Fruit fly (Drosophila melanogaster) whole organism, embryonic: ENCODE data around the gene Nepl18.

Experiments used
- Atf-2 ChIP-seq: fragments of 200-800 bp; sonication (Bioruptor generic); optimal IDR thresholded peaks from 2 replicates; lab custom pipeline; 2016; ENCODE audit warnings: missing biosample characterization, missing genetic modification characterization
- CG10462 ChIP-seq: fragments of 200-800 bp; sonication (Bioruptor generic); optimal IDR thresholded peaks from 2 replicates; lab custom pipeline; 2016; ENCODE audit warnings: missing biosample characterization, missing genetic modification characterization
- CG10959 ChIP-seq: fragments of 200-800 bp; sonication (Bioruptor generic); IDR thresholded peaks from 2 replicates; pipeline ENCODE4 v1.3.6; 2022; ENCODE audit warnings: missing biosample characterization, missing genetic modification characterization
- CG11695 ChIP-seq: fragments of 200-800 bp; sonication (Bioruptor generic); IDR thresholded peaks from 3 replicates; pipeline ENCODE4 v1.3.6; 2022; ENCODE audit warnings: missing biosample characterization, missing genetic modification characterization
- CG12104 ChIP-seq: fragments of 200-800 bp; sonication (Bioruptor generic); optimal IDR thresholded peaks from 3 replicates; lab custom pipeline; 2016; ENCODE audit warnings: missing biosample characterization, missing genetic modification characterization
- CG12744 ChIP-seq: fragments of 200-800 bp; sonication (Bioruptor generic); optimal IDR thresholded peaks from 2 replicates; lab custom pipeline; 2016; ENCODE audit warnings: missing biosample characterization, missing genetic modification characterization
- CG12942 ChIP-seq: fragments of 200-800 bp; sonication (Bioruptor generic); optimal IDR thresholded peaks from 3 replicates; lab custom pipeline; 2016; ENCODE audit warnings: missing biosample characterization, missing genetic modification characterization
- CG13424 ChIP-seq: fragments of 200-800 bp; sonication (Bioruptor generic); optimal IDR thresholded peaks from 2 replicates; lab custom pipeline; 2019; ENCODE audit warnings: missing biosample characterization, mild to moderate bottlenecking, missing genetic modification characterization, moderate library complexity
- CG14441 ChIP-seq: fragments of 200-800 bp; sonication (Bioruptor generic); IDR thresholded peaks from 2 replicates; pipeline ENCODE4 v1.3.6; 2022; ENCODE audit warnings: missing biosample characterization, missing genetic modification characterization
- CG1529 ChIP-seq: fragments of 200-800 bp; sonication (Bioruptor generic); optimal IDR thresholded peaks from 3 replicates; lab custom pipeline; 2018; ENCODE audit warnings: missing biosample characterization, missing genetic modification characterization
- CG17328 ChIP-seq: fragments of 200-800 bp; sonication (Bioruptor generic); IDR thresholded peaks from 2 replicates; pipeline ENCODE4 v1.3.6; 2022; ENCODE audit warnings: missing biosample characterization, missing genetic modification characterization
- CG2875 ChIP-seq: fragments of 200-800 bp; sonication (Bioruptor generic); optimal IDR thresholded peaks from 2 replicates; lab custom pipeline; 2017; ENCODE audit warnings: missing biosample characterization, mild to moderate bottlenecking, missing genetic modification characterization, missing genetic modification reagents
- CG3281 ChIP-seq: fragments of 200-800 bp; sonication (Bioruptor generic); optimal IDR thresholded peaks from 3 replicates; lab custom pipeline; 2017; ENCODE audit warnings: missing biosample characterization, mild to moderate bottlenecking, missing genetic modification characterization
- CG42726 ChIP-seq: fragments of 200-800 bp; sonication (Bioruptor generic); IDR thresholded peaks from 2 replicates; pipeline ENCODE4 v1.3.6; 2022; ENCODE audit warnings: missing biosample characterization, missing genetic modification characterization; ENCODE audit not compliant: partially characterized antibody
- CG43689 ChIP-seq: fragments of 200-800 bp; sonication (Bioruptor generic); IDR thresholded peaks from 2 replicates; pipeline ENCODE4 v1.3.6; 2022; ENCODE audit warnings: missing biosample characterization, missing genetic modification characterization
- CG4707 ChIP-seq: fragments of 200-800 bp; sonication (Bioruptor generic); optimal IDR thresholded peaks from 2 replicates; lab custom pipeline; 2018; ENCODE audit warnings: missing biosample characterization, mild to moderate bottlenecking, missing genetic modification characterization, moderate library complexity
- CG6654 ChIP-seq: fragments of 200-800 bp; sonication (Bioruptor generic); optimal IDR thresholded peaks from 2 replicates; lab custom pipeline; 2017; ENCODE audit warnings: missing biosample characterization, mild to moderate bottlenecking, missing genetic modification characterization
- CG7786 ChIP-seq: fragments of 200-800 bp; sonication (Bioruptor generic); optimal IDR thresholded peaks from 2 replicates; lab custom pipeline; 2016; ENCODE audit warnings: missing biosample characterization, missing genetic modification characterization
- CG9437 ChIP-seq: fragments of 200-800 bp; sonication (Bioruptor generic); optimal IDR thresholded peaks from 2 replicates; lab custom pipeline; 2018; ENCODE audit warnings: missing biosample characterization, mild to moderate bottlenecking, missing genetic modification characterization
- CG9797 ChIP-seq: fragments of 200-800 bp; sonication (Bioruptor generic); optimal IDR thresholded peaks from 3 replicates; lab custom pipeline; 2018; ENCODE audit warnings: missing biosample characterization, mild to moderate bottlenecking, missing genetic modification characterization
- D ChIP-seq, 2 experiments: fragments of 200-800 bp in 1 of 2; fragments of >200 bp in 1 of 2; sonication (Bioruptor generic) in 1 of 2; optimal IDR thresholded peaks; 2 replicates in 1 of 2; 3 replicates in 1 of 2; lab custom pipeline; 2017; ENCODE audit warnings: mild to moderate bottlenecking in 1 of 2, missing biosample characterization in 1 of 2, missing genetic modification characterization in 1 of 2, missing genetic modification reagents in 1 of 2
- HHEX ChIP-seq: fragments of 200-800 bp; sonication (Bioruptor generic); optimal IDR thresholded peaks from 3 replicates; lab custom pipeline; 2017; ENCODE audit warnings: missing biosample characterization, mild to moderate bottlenecking, missing genetic modification characterization, missing genetic modification reagents
- Hr78 ChIP-seq, 2 experiments: fragments of 200-800 bp in 1 of 2; fragments of >200 bp in 1 of 2; sonication (Bioruptor generic) in 1 of 2; optimal IDR thresholded peaks; 2 replicates each; lab custom pipeline; 2017 to 2019; ENCODE audit warnings: missing biosample characterization in 2 of 2, missing genetic modification characterization in 2 of 2, mild to moderate bottlenecking in 1 of 2, moderate library complexity in 1 of 2
- Jarid2 ChIP-seq: fragments of 200-800 bp; sonication (Bioruptor generic); optimal IDR thresholded peaks from 3 replicates; lab custom pipeline; 2017; ENCODE audit warnings: mild to moderate bottlenecking, missing biosample characterization, missing genetic modification reagents, missing genetic modification characterization
- Lpt ChIP-seq: fragments of >200 bp; optimal IDR thresholded peaks from 2 replicates; lab custom pipeline; 2018; ENCODE audit warnings: missing biosample characterization, missing genetic modification characterization
- Mrtf ChIP-seq: fragments of 200-800 bp; sonication (Bioruptor generic); IDR thresholded peaks from 3 replicates; pipeline ENCODE4 v1.3.6; 2022; ENCODE audit warnings: missing biosample characterization, missing genetic modification characterization
- NC2α ChIP-seq: fragments of 200-800 bp; sonication (Bioruptor generic); optimal IDR thresholded peaks from 2 replicates; lab custom pipeline; 2016; ENCODE audit warnings: missing biosample characterization, missing genetic modification characterization
- Optix ChIP-seq: fragments of 200-800 bp; sonication (Bioruptor generic); IDR thresholded peaks from 3 replicates; pipeline ENCODE4 v1.3.6; 2022; ENCODE audit warnings: missing biosample characterization, missing genetic modification characterization
- PHDP ChIP-seq: fragments of 200-800 bp; sonication (Bioruptor generic); optimal IDR thresholded peaks from 3 replicates; lab custom pipeline; 2018; ENCODE audit warnings: missing biosample characterization, mild to moderate bottlenecking, missing genetic modification characterization, moderate library complexity
- Ravus ChIP-seq: fragments of 200-800 bp; sonication (Bioruptor generic); IDR thresholded peaks from 2 replicates; pipeline ENCODE4 v1.3.6; 2022; ENCODE audit warnings: missing biosample characterization, missing genetic modification characterization
- Sox100B ChIP-seq: fragments of 200-800 bp; sonication (Bioruptor generic); optimal IDR thresholded peaks from 3 replicates; lab custom pipeline; 2018; ENCODE audit warnings: missing biosample characterization, mild to moderate bottlenecking, missing genetic modification characterization
- Sry-δ ChIP-seq: fragments of 200-800 bp; sonication (Bioruptor generic); optimal IDR thresholded peaks from 2 replicates; lab custom pipeline; 2016; ENCODE audit warnings: missing biosample characterization, missing genetic modification characterization
- ac ChIP-seq: fragments of 200-800 bp; sonication (Bioruptor generic); optimal IDR thresholded peaks from 3 replicates; lab custom pipeline; 2017; ENCODE audit warnings: missing biosample characterization, mild to moderate bottlenecking, missing genetic modification characterization
- ara ChIP-seq: fragments of 200-800 bp; sonication (Bioruptor generic); IDR thresholded peaks from 2 replicates; pipeline ENCODE4 v1.3.6; 2022; ENCODE audit warnings: missing biosample characterization, missing genetic modification characterization
- cas ChIP-seq: fragments of 200-800 bp; sonication (Bioruptor generic); IDR thresholded peaks from 2 replicates; pipeline ENCODE4 v1.3.6; 2022; ENCODE audit warnings: missing biosample characterization, missing genetic modification characterization
- dmrt99B ChIP-seq: fragments of 200-800 bp; sonication (Bioruptor generic); optimal IDR thresholded peaks from 2 replicates; lab custom pipeline; 2018; ENCODE audit warnings: missing biosample characterization, mild to moderate bottlenecking, missing genetic modification characterization, moderate library complexity
- dpn ChIP-seq, 2 experiments: fragments of 200-800 bp; sonication (Bioruptor generic); optimal IDR thresholded peaks; 3 replicates each; lab custom pipeline; 2016; ENCODE audit warnings: missing biosample characterization in 2 of 2, missing genetic modification characterization in 2 of 2
- gcm ChIP-seq: fragments of 200-800 bp; sonication (Bioruptor generic); optimal IDR thresholded peaks from 2 replicates; lab custom pipeline; 2019; ENCODE audit warnings: missing biosample characterization, mild to moderate bottlenecking, missing genetic modification characterization, moderate library complexity
- gcm2 ChIP-seq: fragments of 200-800 bp; sonication (Bioruptor generic); optimal IDR thresholded peaks from 2 replicates; lab custom pipeline; 2016; ENCODE audit warnings: missing biosample characterization, missing genetic modification characterization
- maf-S ChIP-seq: fragments of 200-800 bp; sonication (Bioruptor generic); optimal IDR thresholded peaks from 2 replicates; lab custom pipeline; 2016; ENCODE audit warnings: missing biosample characterization, missing genetic modification characterization
- peb ChIP-seq: fragments of 200-800 bp; sonication (Bioruptor generic); IDR thresholded peaks from 2 replicates; pipeline ENCODE4 v1.3.6; 2022; ENCODE audit warnings: missing biosample characterization, missing genetic modification characterization
- stc ChIP-seq: fragments of 200-800 bp; sonication (Bioruptor generic); IDR thresholded peaks from 2 replicates; pipeline ENCODE4 v1.3.6; 2022; ENCODE audit warnings: missing biosample characterization, missing genetic modification characterization
- tna ChIP-seq: fragments of 200-800 bp; sonication (Bioruptor generic); IDR thresholded peaks from 2 replicates; pipeline ENCODE4 v1.3.6; 2022; ENCODE audit warnings: missing biosample characterization, missing genetic modification characterization; ENCODE audit not compliant: partially characterized antibody
- unpg ChIP-seq: fragments of 200-800 bp; sonication (Bioruptor generic); optimal IDR thresholded peaks from 3 replicates; lab custom pipeline; 2018; ENCODE audit warnings: missing biosample characterization, mild to moderate bottlenecking, missing genetic modification characterization, moderate library complexity
- vfl ChIP-seq: fragments of 200-800 bp; sonication (Bioruptor generic); optimal IDR thresholded peaks from 2 replicates; lab custom pipeline; 2016; ENCODE audit warnings: missing biosample characterization, missing genetic modification characterization
- wek ChIP-seq: fragments of 200-800 bp; sonication (Bioruptor generic); optimal IDR thresholded peaks from 3 replicates; lab custom pipeline; 2018; ENCODE audit warnings: missing biosample characterization, mild to moderate bottlenecking, missing genetic modification characterization, moderate library complexity
- zfh1 ChIP-seq: fragments of 200-800 bp; sonication (Bioruptor generic); IDR thresholded peaks from 3 replicates; pipeline ENCODE4 v1.3.6; 2022; ENCODE audit warnings: missing biosample characterization, missing genetic modification characterization

The Nepl18 gene

dm6 chr3R:28888561-28889426 is 13.4 kb downstream of the Nepl18 start (continued):
- TF ChIP-seq CG2875 (GFP tag; lab: Kevin White, UChicago), result no peak
- peak; percentile 71 for TF ChIP-seq gcm (GFP tag; lab: Kevin White, UChicago)
- peak; percentile 67 for TF ChIP-seq zfh1 (GFP tag; lab: Robert Waterston, UW)
- peak; percentile 77 for TF ChIP-seq CG12942 (GFP tag; lab: Kevin White, UChicago)
- peak; percentile 92 for TF ChIP-seq CG7786 (GFP tag; lab: Kevin White, UChicago)
- TF ChIP-seq CG17328 (GFP tag; lab: Robert Waterston, UW), result no peak
- TF ChIP-seq CG13424 (tag; lab: Kevin White, UChicago), result peak; percentile 82
- peak in 1 of 2 experiments; percentile 6 for TF ChIP-seq Hr78 (GFP tag; optimal IDR thresholded peaks at IDR 0.05; lab: Kevin White, UChicago)
- peak; percentile 16 for TF ChIP-seq CG12744 (GFP tag; lab: Kevin White, UChicago)
- TF ChIP-seq CG42726 (GFP tag; lab: Robert Waterston, UW), result no peak
- TF ChIP-seq HHEX (GFP tag; lab: Kevin White, UChicago), result peak; percentile 77
- TF ChIP-seq CG10959 (GFP tag; lab: Robert Waterston, UW), result peak; percentile 47; the same call in 1 of the 2 replicates
- peak; percentile 56 for TF ChIP-seq CG1529
- TF ChIP-seq Optix, result 0 out of 3 replicates have a peak, but pooled peaks have one; percentile 6
- no peak for TF ChIP-seq D (optimal IDR thresholded peaks at IDR 0.05; lab: Kevin White, UChicago)
- TF ChIP-seq D (GFP tag; optimal IDR thresholded peaks at IDR 0.05; lab: Kevin White, UChicago), result peak; percentile 64
- TF ChIP-seq ara (GFP tag; lab: Robert Waterston, UW), result peak; percentile 42; the same call in 1 of the 2 replicates
- TF ChIP-seq Sox100B (GFP tag; lab: Kevin White, UChicago), result peak; percentile 71
- peak; percentile 78; the same call in 2 of the 3 replicates for TF ChIP-seq CG11695
- peak; percentile 82 for TF ChIP-seq PHDP (tag; lab: Kevin White, UChicago)
- TF ChIP-seq ac, result peak; percentile 8
- no peak for TF ChIP-seq Jarid2 (GFP tag; lab: Kevin White, UChicago)
- peak; percentile 53 for TF ChIP-seq CG10462 (GFP tag; lab: Kevin White, UChicago)
- TF ChIP-seq stc (GFP tag; lab: Robert Waterston, UW), result peak; percentile 25; the same call in 1 of the 2 replicates
- no peak for TF ChIP-seq Ravus (GFP tag; lab: Robert Waterston, UW)
- TF ChIP-seq Atf-2 (GFP tag; lab: Kevin White, UChicago), result peak; percentile 78
- TF ChIP-seq tna (GFP tag; lab: Robert Waterston, UW), result no peak
- TF ChIP-seq vfl (GFP tag; lab: Kevin White, UChicago), result peak; percentile 89
- TF ChIP-seq CG14441 (GFP tag; lab: Robert Waterston, UW), result peak; percentile 78
- TF ChIP-seq CG43689, result 0 out of 2 replicates have a peak, but pooled peaks have one; percentile 6
- peak; percentile 74 for TF ChIP-seq unpg
- peak; percentile 60 for TF ChIP-seq CG6654 (GFP tag; lab: Kevin White, UChicago)
- TF ChIP-seq maf-S, result peak; percentile 72
- peak; percentile 78 for TF ChIP-seq CG9437 (GFP tag; lab: Kevin White, UChicago)
- TF ChIP-seq CG12104, result peak; percentile 82
- peak; percentile 29; the same call in 1 of the 2 replicates for TF ChIP-seq peb (GFP tag; lab: Robert Waterston, UW)
- peak; percentile 13 for TF ChIP-seq wek (GFP tag; lab: Kevin White, UChicago)
- TF ChIP-seq CG4707 (GFP tag; lab: Kevin White, UChicago), result no peak
- TF ChIP-seq gcm2 (GFP tag; lab: Kevin White, UChicago), result peak; percentile 52
- peak; percentile 81 for TF ChIP-seq dmrt99B
- TF ChIP-seq cas (GFP tag; lab: Robert Waterston, UW), result peak; percentile 63; the same call in 1 of the 2 replicates
- TF ChIP-seq dpn (GFP tag; optimal IDR thresholded peaks at IDR 0.05; lab: Kevin White, UChicago), result peak; percentile 89
- TF ChIP-seq Mrtf (GFP tag; lab: Robert Waterston, UW), result peak; percentile 50; the same call in 1 of the 3 replicates
- peak; percentile 33 for TF ChIP-seq CG9797
- peak; percentile 88 for TF ChIP-seq CG3281 (GFP tag; lab: Kevin White, UChicago)
- no peak for TF ChIP-seq Lpt (GFP tag; lab: Kevin White, UChicago)
- no peak for TF ChIP-seq NC2α (GFP tag; lab: Kevin White, UChicago)
- peak; percentile 54 for TF ChIP-seq Sry-δ (GFP tag; lab: Kevin White, UChicago)
